Worm (Caenorhabditis elegans): Measurements from ENCODE around the gene rpn-13.

The rpn-13 gene

ce11 chrIII:6360825-6361224, 19.1 kb upstream of the rpn-13 start:
- no peak for TF ChIP-seq lin-29 (GFP tag; IDR thresholded peaks at IDR 0.05)
- no peak for TF ChIP-seq nhr-11 (tag; optimal IDR thresholded peaks at IDR 0.05)
- TF ChIP-seq egl-43 (GFP tag; IDR thresholded peaks at IDR 0.05), result no peak
- TF ChIP-seq zfp-2 (tag; optimal IDR thresholded peaks at IDR 0.05), result no peak
- no peak for TF ChIP-seq F37D6.2 (tag; optimal IDR thresholded peaks at IDR 0.05)
- no peak for TF ChIP-seq sdz-12 (GFP tag; optimal IDR thresholded peaks at IDR 0.05)
- TF ChIP-seq ctbp-1 (GFP tag; IDR thresholded peaks at IDR 0.05), result no peak
- peak; percentile 24 for TF ChIP-seq nhr-77 (tag; optimal IDR thresholded peaks at IDR 0.05)
- TF ChIP-seq rbr-2 (tag; optimal IDR thresholded peaks at IDR 0.05), result no peak
- no peak for TF ChIP-seq ZK337.2 (GFP tag; IDR thresholded peaks at IDR 0.05)
- no peak for TF ChIP-seq unc-39 (tag; optimal IDR thresholded peaks at IDR 0.05)
- TF ChIP-seq nhr-6 (tag; optimal IDR thresholded peaks at IDR 0.05), result no peak
- TF ChIP-seq ceh-44 (GFP tag; IDR thresholded peaks at IDR 0.05), result no peak
- TF ChIP-seq tra-1 (GFP tag; IDR thresholded peaks at IDR 0.05), result no peak
- no peak for TF ChIP-seq zag-1 (tag; optimal IDR thresholded peaks at IDR 0.05)
- TF ChIP-seq zip-2 (tag; optimal IDR thresholded peaks at IDR 0.05), result no peak
- TF ChIP-seq snpc-1.2 (GFP tag; IDR thresholded peaks at IDR 0.05), result no peak
- TF ChIP-seq nhr-76 (tag; optimal IDR thresholded peaks at IDR 0.05), result no peak
- no peak for TF ChIP-seq lin-38 (GFP tag; IDR thresholded peaks at IDR 0.05)
- TF ChIP-seq daf-12 (tag; optimal IDR thresholded peaks at IDR 0.05), result no peak
- TF ChIP-seq ceh-20 (GFP tag; IDR thresholded peaks at IDR 0.05), result no peak
- 0 out of 2 replicates have a peak, but pooled peaks have one; percentile 7 for TF ChIP-seq hmg-1.1 (GFP tag; IDR thresholded peaks at IDR 0.05)
- TF ChIP-seq T26A8.4 (GFP tag; IDR thresholded peaks at IDR 0.05), result no peak
- TF ChIP-seq hif-1 (tag; optimal IDR thresholded peaks at IDR 0.05), result no peak
- TF ChIP-seq zfp-3 (GFP tag; conservative IDR thresholded peaks at IDR 0.05), result no peak
- no peak for TF ChIP-seq attf-4 (tag; optimal IDR thresholded peaks at IDR 0.05)
- peak in 1 of 2 experiments; percentile 50 for TF ChIP-seq mdl-1 (tag; optimal IDR thresholded peaks at IDR 0.05)
- TF ChIP-seq ZK546.5 (tag; optimal IDR thresholded peaks at IDR 0.05), result no peak
- TF ChIP-seq saeg-2 (GFP tag; IDR thresholded peaks at IDR 0.05), result no peak
- TF ChIP-seq spr-1 (tag; optimal IDR thresholded peaks at IDR 0.05), result no peak
- no peak for TF ChIP-seq ztf-11 (tag; optimal IDR thresholded peaks at IDR 0.05)
- no peak for TF ChIP-seq nhr-41 (GFP tag; IDR thresholded peaks at IDR 0.05)
- TF ChIP-seq pqm-1 (tag; optimal IDR thresholded peaks at IDR 0.05), result no peak
- no peak for TF ChIP-seq F26F4.8 (GFP tag; conservative IDR thresholded peaks at IDR 0.05)
- no peak for TF ChIP-seq dve-1 (tag; optimal IDR thresholded peaks at IDR 0.05; ENCODE audit: insufficient read depth)
- TF ChIP-seq ceh-28 (tag; optimal IDR thresholded peaks at IDR 0.05), result no peak
- TF ChIP-seq mep-1 (tag; optimal IDR thresholded peaks at IDR 0.05), result no peak
- no peak for TF ChIP-seq nhr-102 (tag; optimal IDR thresholded peaks at IDR 0.05)
- no peak for TF ChIP-seq ceh-82 (tag; optimal IDR thresholded peaks at IDR 0.05)
- no peak for TF ChIP-seq aly-2 (tag; optimal IDR thresholded peaks at IDR 0.05)
- peak; percentile 7 for TF ChIP-seq dpl-1 (GFP tag; optimal IDR thresholded peaks at IDR 0.05)
- peak; percentile 95 for TF ChIP-seq aha-1 (tag)
- TF ChIP-seq lsy-2 (tag; optimal IDR thresholded peaks at IDR 0.05), result peak in 1 of 2 experiments; percentile 24
- no peak for TF ChIP-seq zip-11 (GFP tag; IDR thresholded peaks at IDR 0.05)
- no peak for TF ChIP-seq nhr-42 (GFP tag; IDR thresholded peaks at IDR 0.05)
- TF ChIP-seq mxl-3 (GFP tag; optimal IDR thresholded peaks at IDR 0.05), result peak; percentile 67
- no peak for TF ChIP-seq madf-5 (GFP tag; IDR thresholded peaks at IDR 0.05)
- no peak for TF ChIP-seq daf-8 (GFP tag; IDR thresholded peaks at IDR 0.05)
- TF ChIP-seq nhr-28 (tag; optimal IDR thresholded peaks at IDR 0.05), result peak; percentile 90
- no peak for TF ChIP-seq lin-15B (tag; optimal IDR thresholded peaks at IDR 0.05)
- TF ChIP-seq R02D3.7 (tag; optimal IDR thresholded peaks at IDR 0.05), result no peak
- no peak for TF ChIP-seq F44E2.7 (GFP tag; IDR thresholded peaks at IDR 0.05)
- peak; percentile 78 for TF ChIP-seq hlh-30 (tag; optimal IDR thresholded peaks at IDR 0.05; ENCODE audit: insufficient read depth)
- no peak for TF ChIP-seq F10B5.3 (tag; optimal IDR thresholded peaks at IDR 0.05)
